Worm (Caenorhabditis elegans): ENCODE results near the gene mxl-3.

DNA sequence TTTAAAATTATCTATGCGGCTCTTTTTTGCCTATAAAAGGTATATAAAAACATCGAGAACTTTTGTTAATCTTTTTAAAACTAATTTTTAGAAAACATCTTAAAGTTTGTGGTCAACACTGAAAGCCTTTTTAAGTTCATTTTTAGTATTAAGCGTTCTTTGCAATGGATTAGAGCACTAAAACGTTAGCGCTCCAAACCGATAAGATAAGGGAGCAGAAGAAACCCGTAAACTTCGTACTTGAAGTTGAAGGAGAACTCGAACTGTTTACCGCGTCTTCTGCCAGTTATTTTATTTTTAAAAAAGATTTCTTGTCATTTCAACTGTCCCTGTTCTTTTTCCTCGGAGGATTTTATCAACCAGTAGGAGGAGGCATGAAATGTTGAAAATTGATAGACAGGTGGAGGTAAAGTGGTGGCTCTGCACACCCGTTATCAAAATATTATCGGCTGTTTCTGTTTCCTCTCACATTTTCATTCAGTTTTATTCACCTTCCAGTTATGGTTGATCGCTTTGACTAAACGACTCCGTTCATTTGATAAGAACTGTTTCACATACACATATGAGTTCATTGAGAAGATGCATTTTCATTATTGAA, 11.5 kb downstream of the mxl-3 start:
- TF ChIP-seq ccch-3 (GFP tag; optimal IDR thresholded peaks at IDR 0.05) (no peak), mcd-1 (GFP tag; IDR thresholded peaks at IDR 0.05) (no peak)

Data from whole organism, young adult.